Worm (Caenorhabditis elegans) whole organism, L2 larva: ENCODE results near the gene R10E4.1.

Source experiments
- mab-5 ChIP-seq: fragments of 150-350 bp; optimal IDR thresholded peaks from 2 replicates; lab custom pipeline; 2014; ENCODE audit warnings: missing biosample characterization, missing genetic modification characterization
- mdl-1 ChIP-seq, 2 experiments: fragments of 150-350 bp in 1 of 2; sonication (generic microtip) in 1 of 2; optimal IDR thresholded peaks; 2 replicates each; lab custom pipeline; 2017; ENCODE audit warnings: missing biosample characterization in 2 of 2, missing genetic modification characterization in 2 of 2
- nhr-10 ChIP-seq: sonication (generic microtip); optimal IDR thresholded peaks from 2 replicates; lab custom pipeline; 2017; ENCODE audit warnings: missing biosample characterization, missing genetic modification characterization
- nhr-77 ChIP-seq: fragments of 150-350 bp; optimal IDR thresholded peaks from 2 replicates; lab custom pipeline; 2014; ENCODE audit warnings: missing biosample characterization, missing genetic modification characterization
- skn-1 ChIP-seq: sonication (generic microtip); optimal IDR thresholded peaks from 2 replicates; lab custom pipeline; 2017; ENCODE audit warnings: missing biosample characterization, missing genetic modification characterization
- snpc-4 ChIP-seq: fragments of 150-350 bp; optimal IDR thresholded peaks from 2 replicates; lab custom pipeline; 2014; ENCODE audit warnings: missing biosample characterization, missing genetic modification characterization

DNA sequence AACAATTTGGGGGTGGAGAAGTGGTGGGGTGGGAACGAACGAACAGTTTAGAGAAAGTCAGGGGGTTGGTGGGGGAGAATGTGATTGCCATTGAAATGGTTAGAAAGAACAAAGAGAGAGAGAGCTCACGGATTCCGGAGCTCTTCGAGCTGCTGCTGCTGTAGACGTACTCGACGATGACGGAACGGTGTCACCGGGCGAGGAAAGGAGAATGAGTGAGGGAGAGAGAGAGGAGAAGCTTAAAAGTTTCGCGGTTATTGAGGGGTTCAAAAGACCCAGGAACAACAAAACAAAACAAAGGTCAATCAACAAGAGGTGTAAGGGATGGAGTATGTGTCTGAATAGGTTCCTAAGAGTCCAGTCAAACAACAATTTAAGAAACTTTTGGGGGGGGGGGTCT lies 6.7 kb downstream of the R10E4.1 start:
- no peak for TF ChIP-seq mdl-1 (tag; optimal IDR thresholded peaks at IDR 0.05; lab: Kevin White, UChicago)
- TF ChIP-seq nhr-77 (tag; lab: Kevin White, UChicago), result no peak
- no peak for TF ChIP-seq skn-1 (tag; lab: Kevin White, UChicago)
- no peak for TF ChIP-seq snpc-4
- no peak for TF ChIP-seq mab-5
- no peak for TF ChIP-seq nhr-10
